Fruit fly (Drosophila melanogaster) S2 (cell line): ENCODE measurements around the gene Fum1.

ENCODE experiments used
- CG8478 ChIP-seq: fragments of >200 bp; optimal IDR thresholded peaks from 2 replicates; lab custom pipeline; 2018
- CTCF ChIP-seq, 2 experiments: fragments of >200 bp; optimal IDR thresholded peaks; 2 replicates each; lab custom pipeline; 2018

DNA sequence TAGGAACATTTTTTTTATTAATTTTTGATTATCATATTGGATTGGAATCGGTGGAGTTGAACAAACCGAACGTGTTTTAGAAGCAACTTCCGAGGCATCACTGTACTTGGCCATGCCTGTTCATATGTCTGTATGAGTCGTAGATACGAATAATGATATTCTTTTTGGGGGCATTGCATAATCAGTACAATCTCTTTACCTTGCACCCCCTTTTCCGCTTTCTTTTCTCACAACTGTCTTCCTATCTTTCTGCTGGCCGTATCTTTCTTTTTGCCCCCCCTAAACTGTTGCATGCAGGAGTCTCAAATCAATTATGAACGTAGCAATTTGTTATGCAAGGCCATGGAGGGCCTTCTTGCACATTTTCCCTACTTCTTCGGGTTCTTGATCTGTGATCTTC lies 27.7 kb downstream of the Fum1 start:
- TF ChIP-seq CG8478 (no peak), CTCF (optimal IDR thresholded peaks at IDR 0.05; lab: Kevin White, UChicago) (no peak)
